Worm (Caenorhabditis elegans) whole organism, midembryonic: ENCODE results near the gene C26D10.6.

ENCODE experiments used
- cog-1 ChIP-seq: sonication (generic microtip); optimal IDR thresholded peaks from 2 replicates; lab custom pipeline; 2016; ENCODE audit warnings: missing genetic modification characterization, missing compliant biosample characterization
- ref-1 ChIP-seq: fragments of 200-800 bp; sonication (Bioruptor generic); conservative IDR thresholded peaks from 2 replicates; pipeline ENCODE4 v1.3.6; 2022; ENCODE audit warnings: missing genetic modification reagents, missing genetic modification characterization, missing compliant biosample characterization
- tab-1 ChIP-seq: fragments of 200-800 bp; sonication (Bioruptor generic); IDR thresholded peaks from 2 replicates; pipeline ENCODE4 v1.3.6; 2022; ENCODE audit warnings: missing genetic modification characterization, missing compliant biosample characterization
- ztf-23 ChIP-seq: fragments of 200-800 bp; sonication (Bioruptor generic); IDR thresholded peaks from 2 replicates; pipeline ENCODE4 v1.3.6; 2022; ENCODE audit warnings: missing genetic modification reagents, missing genetic modification characterization, missing compliant biosample characterization

- TF ChIP-seq tab-1 (GFP tag; lab: Robert Waterston, UW) = no peak
- TF ChIP-seq ztf-23 (GFP tag; lab: Robert Waterston, UW) = no peak
- TF ChIP-seq cog-1 (tag; lab: Kevin White, UChicago) = no peak
- no peak for TF ChIP-seq ref-1
Measured at ce11 chrII:8386897-8387296, 32.4 kb upstream of the C26D10.6 start.
